Fruit fly (Drosophila melanogaster) whole organism, prepupa: ENCODE results near the gene Tsp86D.
A peak's percentile ranks its signal among the peaks of the same experiment; 100 is the strongest.

Experiments
- Blimp-1 ChIP-seq: fragments of 200-800 bp; sonication (Bioruptor generic); optimal IDR thresholded peaks from 3 replicates; lab custom pipeline; 2017; ENCODE audit warnings: missing biosample characterization, missing genetic modification characterization, mild to moderate bottlenecking, moderate library complexity, missing genetic modification reagents
- CG10631 ChIP-seq: fragments of 200-800 bp; sonication (Bioruptor generic); optimal IDR thresholded peaks from 2 replicates; lab custom pipeline; 2016; ENCODE audit warnings: missing biosample characterization, missing genetic modification characterization
- CG10669 ChIP-seq: fragments of 200-800 bp; sonication (Bioruptor generic); optimal IDR thresholded peaks from 3 replicates; lab custom pipeline; 2018; ENCODE audit warnings: missing biosample characterization, mild to moderate bottlenecking, missing genetic modification characterization, moderate library complexity
- CG11762 ChIP-seq: fragments of 200-800 bp; sonication (Bioruptor generic); optimal IDR thresholded peaks from 3 replicates; lab custom pipeline; 2016; ENCODE audit warnings: missing biosample characterization, missing genetic modification characterization; ENCODE audit not compliant: insufficient read depth
- CG15336 ChIP-seq: fragments of 200-800 bp; sonication (Bioruptor generic); IDR thresholded peaks from 2 replicates; pipeline ENCODE4 v1.3.6; 2022; ENCODE audit warnings: missing biosample characterization, missing genetic modification characterization
- CG1621 ChIP-seq: fragments of 200-800 bp; sonication (Bioruptor generic); optimal IDR thresholded peaks from 3 replicates; lab custom pipeline; 2018; ENCODE audit warnings: missing biosample characterization, mild to moderate bottlenecking, missing genetic modification characterization
- CG31627 ChIP-seq: fragments of 200-800 bp; sonication (Bioruptor generic); optimal IDR thresholded peaks from 3 replicates; lab custom pipeline; 2016; ENCODE audit warnings: missing biosample characterization, missing genetic modification characterization
- CG32006 ChIP-seq: fragments of 200-800 bp; sonication (Bioruptor generic); optimal IDR thresholded peaks from 3 replicates; lab custom pipeline; 2017; ENCODE audit warnings: missing biosample characterization, mild to moderate bottlenecking, missing genetic modification characterization
- CG34406 ChIP-seq: fragments of 200-800 bp; sonication (Bioruptor generic); optimal IDR thresholded peaks from 3 replicates; lab custom pipeline; 2016; ENCODE audit warnings: missing biosample characterization, missing genetic modification characterization
- CG3919 ChIP-seq: fragments of 200-800 bp; sonication (Bioruptor generic); optimal IDR thresholded peaks from 3 replicates; lab custom pipeline; 2016; ENCODE audit warnings: missing biosample characterization, missing genetic modification characterization
- CG4318 ChIP-seq: fragments of 200-800 bp; sonication (Bioruptor generic); optimal IDR thresholded peaks from 3 replicates; lab custom pipeline; 2017; ENCODE audit warnings: missing biosample characterization, mild to moderate bottlenecking, missing genetic modification characterization
- CG6163 ChIP-seq: fragments of 200-800 bp; sonication (Bioruptor generic); IDR thresholded peaks from 3 replicates; pipeline ENCODE4 v1.3.6; 2022; ENCODE audit warnings: missing biosample characterization, missing genetic modification characterization
- CG6276 ChIP-seq: fragments of 200-800 bp; sonication (Bioruptor generic); optimal IDR thresholded peaks from 2 replicates; lab custom pipeline; 2017; ENCODE audit warnings: missing biosample characterization, mild to moderate bottlenecking, missing genetic modification characterization
- CG6792 ChIP-seq: fragments of 200-800 bp; sonication (Bioruptor generic); optimal IDR thresholded peaks from 3 replicates; lab custom pipeline; 2016; ENCODE audit warnings: missing biosample characterization, missing genetic modification characterization
- CG6808 ChIP-seq: fragments of 200-800 bp; sonication (Bioruptor generic); optimal IDR thresholded peaks from 3 replicates; lab custom pipeline; 2017; ENCODE audit warnings: missing biosample characterization, missing genetic modification characterization, mild to moderate bottlenecking, moderate library complexity, missing genetic modification reagents
- CG6854 ChIP-seq: fragments of 200-800 bp; sonication (Bioruptor generic); optimal IDR thresholded peaks from 2 replicates; lab custom pipeline; 2017; ENCODE audit warnings: missing biosample characterization, mild to moderate bottlenecking, missing genetic modification characterization
- CG7368 ChIP-seq: fragments of 200-800 bp; sonication (Bioruptor generic); optimal IDR thresholded peaks from 3 replicates; lab custom pipeline; 2016; ENCODE audit warnings: missing biosample characterization, missing genetic modification characterization
- CG8319 ChIP-seq: fragments of 200-800 bp; sonication (Bioruptor generic); optimal IDR thresholded peaks from 3 replicates; lab custom pipeline; 2016; ENCODE audit warnings: missing biosample characterization, missing genetic modification characterization
- CG8632 ChIP-seq: fragments of 200-800 bp; sonication (Bioruptor generic); optimal IDR thresholded peaks from 3 replicates; lab custom pipeline; 2016; ENCODE audit warnings: missing biosample characterization, missing genetic modification characterization
- CG9139 ChIP-seq: fragments of 200-800 bp; sonication (Bioruptor generic); optimal IDR thresholded peaks from 3 replicates; lab custom pipeline; 2017; ENCODE audit warnings: missing biosample characterization, mild to moderate bottlenecking, missing genetic modification characterization
- Eip75B ChIP-seq: fragments of 200-800 bp; sonication (Bioruptor generic); optimal IDR thresholded peaks from 3 replicates; lab custom pipeline; 2016; ENCODE audit warnings: missing biosample characterization, missing genetic modification characterization
- Eip78C ChIP-seq: fragments of 200-800 bp; sonication (Bioruptor generic); peaks from one replicate; lab custom pipeline; 2016; ENCODE audit warnings: missing biosample characterization, missing genetic modification characterization
- Ets21C ChIP-seq: fragments of 200-800 bp; sonication (Bioruptor generic); optimal IDR thresholded peaks from 3 replicates; lab custom pipeline; 2016; ENCODE audit warnings: missing biosample characterization, missing genetic modification characterization
- Ets96B ChIP-seq: fragments of 200-800 bp; optimal IDR thresholded peaks from 2 replicates; lab custom pipeline; 2019; ENCODE audit warnings: missing biosample characterization, mild to moderate bottlenecking, missing genetic modification characterization, moderate library complexity
- Gug ChIP-seq: fragments of 200-800 bp; sonication (Bioruptor generic); IDR thresholded peaks from 2 replicates; pipeline ENCODE4 v1.3.6; 2022; ENCODE audit warnings: missing biosample characterization, missing genetic modification characterization
- Hr39 ChIP-seq: fragments of 200-800 bp; sonication (Bioruptor generic); optimal IDR thresholded peaks from 2 replicates; lab custom pipeline; 2016; ENCODE audit warnings: missing biosample characterization, missing genetic modification characterization
- Hr4 ChIP-seq: fragments of 200-800 bp; sonication (Bioruptor generic); optimal IDR thresholded peaks from 3 replicates; lab custom pipeline; 2016; ENCODE audit warnings: missing biosample characterization, missing genetic modification characterization
- Lpt ChIP-seq: fragments of 200-800 bp; sonication (Bioruptor generic); optimal IDR thresholded peaks from 3 replicates; lab custom pipeline; 2016; ENCODE audit warnings: missing biosample characterization, missing genetic modification characterization
- OdsH ChIP-seq: fragments of 200-800 bp; sonication (Bioruptor generic); optimal IDR thresholded peaks from 3 replicates; lab custom pipeline; 2016; ENCODE audit warnings: missing biosample characterization, missing genetic modification characterization
- Smox ChIP-seq: fragments of 200-800 bp; sonication (Bioruptor generic); optimal IDR thresholded peaks from 3 replicates; lab custom pipeline; 2016; ENCODE audit warnings: missing biosample characterization, missing genetic modification characterization
- Sox102F ChIP-seq: fragments of 200-800 bp; sonication (Bioruptor generic); optimal IDR thresholded peaks from 2 replicates; lab custom pipeline; 2016; ENCODE audit warnings: missing biosample characterization, mild to moderate bottlenecking, missing genetic modification characterization
- Sox14 ChIP-seq: fragments of 200-800 bp; sonication (Bioruptor generic); optimal IDR thresholded peaks from 3 replicates; lab custom pipeline; 2016; ENCODE audit warnings: missing biosample characterization, missing genetic modification characterization
- Sox15 ChIP-seq: fragments of 200-800 bp; sonication (Bioruptor generic); optimal IDR thresholded peaks from 3 replicates; lab custom pipeline; 2016; ENCODE audit warnings: missing biosample characterization, missing genetic modification characterization
- acj6 ChIP-seq: fragments of 200-800 bp; sonication (Bioruptor generic); optimal IDR thresholded peaks from 3 replicates; lab custom pipeline; 2016; ENCODE audit warnings: missing biosample characterization, missing genetic modification characterization
- cyc ChIP-seq: fragments of 200-800 bp; sonication (Bioruptor generic); optimal IDR thresholded peaks from 3 replicates; lab custom pipeline; 2016; ENCODE audit warnings: missing biosample characterization, missing genetic modification characterization
- dac ChIP-seq: fragments of 200-800 bp; sonication (Bioruptor generic); optimal IDR thresholded peaks from 2 replicates; lab custom pipeline; 2017; ENCODE audit warnings: missing biosample characterization, mild to moderate bottlenecking, missing genetic modification characterization
- dsx ChIP-seq: fragments of 200-800 bp; optimal IDR thresholded peaks from 3 replicates; lab custom pipeline; 2019; ENCODE audit warnings: missing biosample characterization, mild to moderate bottlenecking, missing genetic modification characterization, moderate library complexity; ENCODE audit not compliant: poor library complexity, severe bottlenecking
- eg ChIP-seq: fragments of 200-800 bp; sonication (Bioruptor generic); IDR thresholded peaks from 3 replicates; pipeline ENCODE4 v1.3.6; 2022; ENCODE audit warnings: missing biosample characterization, missing genetic modification characterization
- esn ChIP-seq: fragments of 200-800 bp; sonication (Bioruptor generic); optimal IDR thresholded peaks from 2 replicates; lab custom pipeline; 2016; ENCODE audit warnings: missing biosample characterization, mild to moderate bottlenecking, missing genetic modification characterization, moderate library complexity
- fd59A ChIP-seq: fragments of 200-800 bp; sonication (Bioruptor generic); optimal IDR thresholded peaks from 2 replicates; lab custom pipeline; 2017; ENCODE audit warnings: missing biosample characterization, mild to moderate bottlenecking, missing genetic modification characterization, missing genetic modification reagents
- fkh ChIP-seq: fragments of 200-800 bp; sonication (Bioruptor generic); optimal IDR thresholded peaks from 3 replicates; lab custom pipeline; 2017; ENCODE audit warnings: missing biosample characterization, mild to moderate bottlenecking, missing genetic modification characterization, moderate library complexity
- lz ChIP-seq: fragments of 200-800 bp; sonication (Bioruptor generic); optimal IDR thresholded peaks from 3 replicates; lab custom pipeline; 2016; ENCODE audit warnings: missing biosample characterization, missing genetic modification characterization
- net ChIP-seq: fragments of 200-800 bp; sonication (Bioruptor generic); optimal IDR thresholded peaks from 3 replicates; lab custom pipeline; 2016; ENCODE audit warnings: missing biosample characterization, missing genetic modification characterization
- spab ChIP-seq: fragments of 200-800 bp; sonication (Bioruptor generic); optimal IDR thresholded peaks from 2 replicates; lab custom pipeline; 2017; ENCODE audit warnings: missing biosample characterization, mild to moderate bottlenecking, missing genetic modification characterization, missing genetic modification reagents
- svp ChIP-seq: fragments of 200-800 bp; sonication (Bioruptor generic); peaks from one replicate; lab custom pipeline; 2016; ENCODE audit warnings: missing biosample characterization, missing genetic modification characterization
- topi ChIP-seq: fragments of 200-800 bp; sonication (Bioruptor generic); optimal IDR thresholded peaks from 3 replicates; lab custom pipeline; 2016; ENCODE audit warnings: missing biosample characterization, missing genetic modification characterization
- vri ChIP-seq: fragments of 200-800 bp; sonication (Bioruptor generic); optimal IDR thresholded peaks from 3 replicates; lab custom pipeline; 2016; ENCODE audit warnings: missing biosample characterization, mild to moderate bottlenecking, missing genetic modification characterization

Gene Tsp86D

DNA sequence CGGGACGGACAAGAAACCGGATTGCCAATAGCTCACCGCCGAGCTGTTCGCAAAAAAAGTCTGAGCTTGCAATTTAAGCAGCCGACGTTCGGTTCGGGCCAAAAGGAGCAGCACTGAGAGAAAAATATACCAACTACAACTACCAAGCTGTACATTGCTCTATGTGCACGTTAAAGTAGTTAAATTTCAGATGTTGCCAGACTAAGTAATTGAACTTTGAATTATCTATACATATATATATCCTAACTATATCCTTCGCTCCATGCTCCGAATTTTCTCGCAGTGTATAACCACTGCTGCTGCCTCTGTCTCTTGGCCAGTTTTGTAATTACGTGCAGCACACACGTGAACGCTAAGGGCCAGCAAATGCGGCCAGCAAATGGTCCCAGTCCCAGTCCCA is 33.6 kb upstream of the Tsp86D start (continued):
- peak; percentile 92 for TF ChIP-seq CG9139 (GFP tag; lab: Kevin White, UChicago)
- peak; percentile 99 for TF ChIP-seq svp (GFP tag; lab: Kevin White, UChicago)
- peak; percentile 95 for TF ChIP-seq cyc (GFP tag; lab: Kevin White, UChicago)
- TF ChIP-seq Smox = peak; percentile 92
- TF ChIP-seq fd59A = peak; percentile 93
- TF ChIP-seq eg (GFP tag; lab: Robert Waterston, UW) = peak; percentile 97
- TF ChIP-seq CG3919 (GFP tag; lab: Kevin White, UChicago) = peak; percentile 98
- TF ChIP-seq Sox14 (GFP tag; lab: Kevin White, UChicago) = peak; percentile 90
- peak; percentile 95 for TF ChIP-seq Hr4 (GFP tag; lab: Kevin White, UChicago)
- TF ChIP-seq acj6 (GFP tag; lab: Kevin White, UChicago) = peak; percentile 97
- peak; percentile 95 for TF ChIP-seq CG8632
- peak; percentile 99 for TF ChIP-seq Eip78C
- peak; percentile 97 for TF ChIP-seq CG6792
- TF ChIP-seq CG8319 (GFP tag; lab: Kevin White, UChicago) = peak; percentile 92
- peak; percentile 95 for TF ChIP-seq CG10631 (GFP tag; lab: Kevin White, UChicago)
- peak; percentile 93 for TF ChIP-seq dsx (GFP tag; lab: Kevin White, UChicago)
- TF ChIP-seq Ets96B = peak; percentile 95
- peak; percentile 92 for TF ChIP-seq dac (GFP tag; lab: Kevin White, UChicago)
- no peak for TF ChIP-seq fkh (GFP tag; lab: Kevin White, UChicago)
- TF ChIP-seq CG15336 (GFP tag; lab: Robert Waterston, UW) = peak; percentile 97
- peak; percentile 96 for TF ChIP-seq esn (GFP tag; lab: Kevin White, UChicago)
- TF ChIP-seq CG32006 (GFP tag; lab: Kevin White, UChicago) = peak; percentile 96
- TF ChIP-seq CG6163 (GFP tag; lab: Robert Waterston, UW) = peak; percentile 98
- peak; percentile 86 for TF ChIP-seq Hr39 (GFP tag; lab: Kevin White, UChicago)

DNA sequence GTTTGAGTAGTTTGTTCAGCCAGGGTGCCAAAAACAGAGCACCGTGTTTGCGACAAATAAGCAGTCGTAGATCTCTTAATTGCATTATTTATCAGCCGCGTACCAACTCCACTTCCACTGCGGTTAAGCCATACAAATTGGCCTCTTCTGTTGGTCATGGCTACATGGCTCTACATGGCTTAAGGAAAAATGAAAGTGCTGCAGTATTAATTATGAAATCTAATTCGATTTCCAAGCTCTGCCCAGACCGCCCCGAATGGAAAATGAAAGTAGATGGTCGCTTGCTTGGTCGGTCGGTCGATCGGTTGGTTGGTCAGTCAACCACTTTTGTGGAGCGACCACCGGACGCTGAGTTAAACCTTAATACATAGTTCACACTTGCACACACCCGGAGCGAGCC is 31.6 kb upstream of the Tsp86D start:
- TF ChIP-seq OdsH (GFP tag; lab: Kevin White, UChicago) = no peak
- TF ChIP-seq dsx (GFP tag; lab: Kevin White, UChicago) = no peak
- no peak for TF ChIP-seq Sox15 (GFP tag; lab: Kevin White, UChicago)
- TF ChIP-seq CG6854 (GFP tag; lab: Kevin White, UChicago) = no peak
- TF ChIP-seq Blimp-1 (GFP tag; lab: Kevin White, UChicago) = no peak
- no peak for TF ChIP-seq CG6276 (GFP tag; lab: Kevin White, UChicago)
- TF ChIP-seq CG4318 (GFP tag; lab: Kevin White, UChicago) = no peak
- no peak for TF ChIP-seq CG6792
- no peak for TF ChIP-seq fd59A
- no peak for TF ChIP-seq CG6808 (GFP tag; lab: Kevin White, UChicago)
- TF ChIP-seq Gug (GFP tag; lab: Robert Waterston, UW) = no peak
- TF ChIP-seq CG7368 = no peak
- TF ChIP-seq acj6 (GFP tag; lab: Kevin White, UChicago) = no peak
- no peak for TF ChIP-seq Sox102F

- TF ChIP-seq net (no peak), OdsH (GFP tag; lab: Kevin White, UChicago) (no peak), dsx (GFP tag; lab: Kevin White, UChicago) (peak; percentile 61), CG6792 (no peak), CG3919 (GFP tag; lab: Kevin White, UChicago) (peak; percentile 24), topi (GFP tag; lab: Kevin White, UChicago) (no peak), lz (no peak), CG1621 (tag; lab: Kevin White, UChicago) (no peak), vri (no peak), spab (no peak), Ets96B (peak; percentile 31), CG10669 (GFP tag; lab: Kevin White, UChicago) (peak; percentile 30), Ets21C (GFP tag; lab: Kevin White, UChicago) (no peak), CG7368 (no peak), Sox102F (no peak), eg (GFP tag; lab: Robert Waterston, UW) (no peak), Smox (no peak), CG31627 (no peak), CG9139 (GFP tag; lab: Kevin White, UChicago) (no peak), CG32006 (GFP tag; lab: Kevin White, UChicago) (peak; percentile 48), CG11762 (GFP tag; lab: Kevin White, UChicago) (no peak), CG6854 (GFP tag; lab: Kevin White, UChicago) (no peak), fkh (GFP tag; lab: Kevin White, UChicago) (no peak), Lpt (GFP tag; lab: Kevin White, UChicago) (no peak), Hr4 (GFP tag; lab: Kevin White, UChicago) (no peak), Eip75B (GFP tag; lab: Kevin White, UChicago) (no peak), CG34406 (GFP tag; lab: Kevin White, UChicago) (no peak)
These were observed 26.1 kb upstream of the Tsp86D start for dm6 chr3R:10842422-10842821.
